Fruit fly (Drosophila melanogaster): ENCODE measurements around the gene CG5160.

DNA sequence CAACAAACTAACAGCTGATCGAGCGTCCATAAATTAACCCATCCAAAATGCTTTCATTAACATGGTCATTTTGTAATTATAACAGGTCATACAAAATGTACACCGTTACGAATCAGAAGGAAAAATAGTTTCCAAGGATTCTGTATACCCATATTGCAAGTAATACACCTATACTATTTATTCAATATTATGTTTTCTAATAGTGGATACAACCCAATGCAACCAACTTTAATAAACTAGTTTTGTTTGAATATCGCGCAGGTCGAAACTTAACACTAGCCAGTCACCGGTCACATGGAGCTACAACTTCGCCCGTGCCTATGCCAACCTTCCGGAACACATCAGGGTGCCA is 29.2 kb upstream of the CG5160 start:
- TF ChIP-seq pad (GFP tag; optimal IDR thresholded peaks at IDR 0.05) (no peak), bab1 (GFP tag; optimal IDR thresholded peaks at IDR 0.05) (no peak), CG5204 (GFP tag; optimal IDR thresholded peaks at IDR 0.05) (no peak), Crg-1 (GFP tag; optimal IDR thresholded peaks at IDR 0.05) (no peak), cic (GFP tag; optimal IDR thresholded peaks at IDR 0.05) (no peak), CG11617 (GFP tag; optimal IDR thresholded peaks at IDR 0.05) (no peak), tj (GFP tag; optimal IDR thresholded peaks at IDR 0.05) (no peak), kay (GFP tag; ENCODE audit: borderline replicate concordance) (no peak)
